Fruit fly (Drosophila melanogaster): Measurements from ENCODE around the gene Tbc1d15-17.

The Tbc1d15-17 gene

dm6 chr2L:228246-228645, 21.3 kb downstream of the Tbc1d15-17 start:
- TF ChIP-seq noc (tag; optimal IDR thresholded peaks at IDR 0.05) = no peak

dm6 chr2L:232187-232586, 25.2 kb downstream of the Tbc1d15-17 start, which contains the start of gene CG13693:
Gene CG13693, plus strand, starts transcription at chr2L:232487.
- no peak for TF ChIP-seq noc (tag; optimal IDR thresholded peaks at IDR 0.05)

dm6 chr2L:240176-240769, 33.3 kb downstream of the Tbc1d15-17 start:
- no peak for TF ChIP-seq noc (tag; optimal IDR thresholded peaks at IDR 0.05)

dm6 chr2L:241415-241814, 34.4 kb downstream of the Tbc1d15-17 start:
- TF ChIP-seq noc (tag; optimal IDR thresholded peaks at IDR 0.05) = no peak

dm6 chr2L:243123-243522, 36.1 kb downstream of the Tbc1d15-17 start:
- no peak for TF ChIP-seq noc (tag; optimal IDR thresholded peaks at IDR 0.05)

dm6 chr2L:243819-244218, 36.8 kb downstream of the Tbc1d15-17 start:
- peak; percentile 39 for TF ChIP-seq noc (tag; optimal IDR thresholded peaks at IDR 0.05)

- no peak for TF ChIP-seq noc (tag; optimal IDR thresholded peaks at IDR 0.05)
Measured at dm6 chr2L:244559-244958, 37.6 kb downstream of the Tbc1d15-17 start.

- peak; percentile 11 for TF ChIP-seq noc (tag; optimal IDR thresholded peaks at IDR 0.05)
Measured at dm6 chr2L:246656-247340, 39.8 kb downstream of the Tbc1d15-17 start.

dm6 chr2L:247432-247831, 40.5 kb downstream of the Tbc1d15-17 start:
- no peak for TF ChIP-seq noc (tag; optimal IDR thresholded peaks at IDR 0.05)

dm6 chr2L:247845-248473, 41.0 kb downstream of the Tbc1d15-17 start:
- TF ChIP-seq noc (tag; optimal IDR thresholded peaks at IDR 0.05) = peak; percentile 92

dm6 chr2L:248592-248991, 41.6 kb downstream of the Tbc1d15-17 start:
- TF ChIP-seq noc (tag; optimal IDR thresholded peaks at IDR 0.05) = no peak

dm6 chr2L:249048-249825, 42.3 kb downstream of the Tbc1d15-17 start:
- TF ChIP-seq noc (tag; optimal IDR thresholded peaks at IDR 0.05) = no peak

- TF ChIP-seq noc (tag; optimal IDR thresholded peaks at IDR 0.05) = peak; percentile 24
Measured at dm6 chr2L:250507-251215, 43.7 kb downstream of the Tbc1d15-17 start, which contains the start of gene kis. Gene kis, minus strand, starts transcription at chr2L:250823.

- no peak for TF ChIP-seq noc (tag; optimal IDR thresholded peaks at IDR 0.05)
Measured at dm6 chr2L:252174-252573, 45.2 kb downstream of the Tbc1d15-17 start, which contains the start of gene Rpp30. Gene Rpp30, minus strand, starts transcription at chr2L:252373.
